Comparison of ENCODE assay signal across 2 worm cellular contexts in genomic region chrIII:6307832-6308231, ce11.
TF ChIP-seq lines count a peak whose summit lies in the region.

No protein-coding gene starts in this region.

TF ChIP-seq in whole organism, L1 larva, 84 proteins besides CTCF, POLR2A, EP300 and RAD21 (continued from another document):
- TF ChIP-seq xbp-1 (tag; optimal IDR thresholded peaks at IDR 0.05; lab: Kevin White, UChicago) = no peak
- no peak for TF ChIP-seq ceh-63 (GFP tag; optimal IDR thresholded peaks at IDR 0.05; lab: Kevin White, UChicago)
- TF ChIP-seq dsc-1 (tag; optimal IDR thresholded peaks at IDR 0.05; lab: Kevin White, UChicago) = no peak
- TF ChIP-seq jun-1 (tag; optimal IDR thresholded peaks at IDR 0.05; lab: Kevin White, UChicago) = no peak
- TF ChIP-seq lin-14 (GFP tag; optimal IDR thresholded peaks at IDR 0.05; lab: Kevin White, UChicago) = peak; percentile 66
- no peak for TF ChIP-seq egl-13 (tag; optimal IDR thresholded peaks at IDR 0.05; lab: Kevin White, UChicago)
- TF ChIP-seq lsy-2 (tag; optimal IDR thresholded peaks at IDR 0.05; lab: Kevin White, UChicago) = peak in 1 of 2 experiments; percentile 27
- TF ChIP-seq irx-1 (tag; optimal IDR thresholded peaks at IDR 0.05; lab: Kevin White, UChicago) = no peak
- TF ChIP-seq nhr-47 (tag; optimal IDR thresholded peaks at IDR 0.05; lab: Kevin White, UChicago) = no peak
- TF ChIP-seq egl-27 (tag; optimal IDR thresholded peaks at IDR 0.05; lab: Kevin White, UChicago) = no peak
- TF ChIP-seq nhr-11 (tag; optimal IDR thresholded peaks at IDR 0.05; lab: Kevin White, UChicago) = no peak
- no peak for TF ChIP-seq tlp-1 (tag; optimal IDR thresholded peaks at IDR 0.05; lab: Kevin White, UChicago)
- TF ChIP-seq lin-13 (GFP tag; optimal IDR thresholded peaks at IDR 0.05; lab: Kevin White, UChicago) = no peak
- TF ChIP-seq lin-39 (tag; optimal IDR thresholded peaks at IDR 0.05; lab: Kevin White, UChicago) = no peak
- no peak for TF ChIP-seq nhr-237 (tag; optimal IDR thresholded peaks at IDR 0.05; lab: Kevin White, UChicago)
- TF ChIP-seq grh-1 (GFP tag; IDR thresholded peaks at IDR 0.05; lab: Robert Waterston, UW) = no peak
- no peak for TF ChIP-seq aly-2 (tag; optimal IDR thresholded peaks at IDR 0.05; lab: Kevin White, UChicago)
- TF ChIP-seq mdl-1 (tag; optimal IDR thresholded peaks at IDR 0.05; lab: Kevin White, UChicago) = no peak
- TF ChIP-seq fkh-10 (GFP tag; optimal IDR thresholded peaks at IDR 0.05; lab: Kevin White, UChicago) = peak; percentile 67

TF ChIP-seq in whole organism, L2 larva, 48 proteins besides CTCF, POLR2A, EP300 and RAD21 (continued from another document):
- TF ChIP-seq ceh-82 (tag; optimal IDR thresholded peaks at IDR 0.05; lab: Kevin White, UChicago) = no peak
- TF ChIP-seq aly-2 (tag; optimal IDR thresholded peaks at IDR 0.05; lab: Kevin White, UChicago) = no peak
- no peak for TF ChIP-seq ztf-4 (tag; optimal IDR thresholded peaks at IDR 0.05; lab: Kevin White, UChicago)
- no peak for TF ChIP-seq skn-1 (tag; optimal IDR thresholded peaks at IDR 0.05; lab: Kevin White, UChicago)
- no peak for TF ChIP-seq lin-39 (tag; optimal IDR thresholded peaks at IDR 0.05; lab: Kevin White, UChicago)
- no peak for TF ChIP-seq F13H6.1 (tag; optimal IDR thresholded peaks at IDR 0.05; lab: Kevin White, UChicago)
- peak; percentile 36 for TF ChIP-seq C34F6.9 (tag; optimal IDR thresholded peaks at IDR 0.05; lab: Kevin White, UChicago)
